Fruit fly (Drosophila melanogaster): Measurements from ENCODE around the gene CG7720.

CG7720 gene

DNA sequence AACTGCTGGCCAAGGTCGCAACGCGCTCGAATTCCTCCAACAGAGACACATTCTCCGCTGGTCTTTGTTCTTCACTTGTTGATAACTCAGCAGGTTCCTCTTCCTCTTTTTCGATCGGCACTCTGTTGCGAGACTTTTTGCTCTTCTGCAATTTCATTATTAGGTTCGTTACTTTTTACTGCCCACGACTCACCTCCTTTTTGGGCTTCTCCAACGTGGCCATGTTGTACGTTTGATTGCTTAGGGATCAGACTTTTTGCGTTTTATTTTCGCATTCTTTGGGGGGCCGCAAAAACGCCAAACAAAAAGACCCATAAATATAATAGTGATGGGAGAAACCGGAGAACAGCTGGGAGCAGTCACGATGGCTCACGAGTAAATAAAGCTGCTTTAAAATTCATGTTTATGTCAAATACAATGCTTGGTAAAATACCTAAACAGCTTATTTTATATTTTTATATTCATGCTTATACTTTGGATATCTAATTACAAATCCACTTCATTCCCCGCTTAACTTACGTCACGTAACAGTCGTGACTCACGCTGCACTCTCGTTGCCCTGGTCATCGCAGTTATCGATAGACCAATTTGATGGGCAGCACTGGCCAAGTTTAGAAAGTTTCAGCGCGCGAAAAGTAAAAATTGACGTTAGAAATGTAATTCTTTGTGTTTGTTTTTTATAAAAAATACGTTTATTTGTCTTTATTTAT, 36.3 kb downstream of the CG7720 start, which contains the start of gene Epg5 (continued):
- TF ChIP-seq CG8924 (tag; optimal IDR thresholded peaks at IDR 0.05) (no peak), bsh (GFP tag; optimal IDR thresholded peaks at IDR 0.05) (no peak), CG3407 (GFP tag; optimal IDR thresholded peaks at IDR 0.05) (no peak), scrt (GFP tag; optimal IDR thresholded peaks at IDR 0.05) (peak; percentile 65), Dip2 (GFP tag; IDR thresholded peaks at IDR 0.05) (no peak), unpg (GFP tag; optimal IDR thresholded peaks at IDR 0.05) (no peak), CG18476 (GFP tag; optimal IDR thresholded peaks at IDR 0.05) (peak; percentile 59), CG8089 (GFP tag; optimal IDR thresholded peaks at IDR 0.05) (peak; percentile 45), CG14710 (tag; optimal IDR thresholded peaks at IDR 0.05) (no peak), kay (GFP tag; optimal IDR thresholded peaks at IDR 0.05) (peak; percentile 49), crp (GFP tag; optimal IDR thresholded peaks at IDR 0.05) (peak; percentile 12 to 85), CG6813 (GFP tag; optimal IDR thresholded peaks at IDR 0.05) (no peak), chn (GFP tag; optimal IDR thresholded peaks at IDR 0.05) (peak; percentile 85), kni (GFP tag; optimal IDR thresholded peaks at IDR 0.05) (no peak), Dref (GFP tag; IDR thresholded peaks at IDR 0.05) (peak; percentile 78), Vsx1 (GFP tag; optimal IDR thresholded peaks at IDR 0.05) (no peak), NC2β (GFP tag; optimal IDR thresholded peaks at IDR 0.05) (peak; percentile 52), CG13296 (GFP tag; optimal IDR thresholded peaks at IDR 0.05) (no peak), H15 (GFP tag; IDR thresholded peaks at IDR 0.05) (no peak), pfk (GFP tag; optimal IDR thresholded peaks at IDR 0.05) (no peak), Side (GFP tag; optimal IDR thresholded peaks at IDR 0.05) (peak; percentile 59), HLH3B (GFP tag; IDR thresholded peaks at IDR 0.05) (peak; percentile 39; the same call in 1 of the 2 replicates), ro (GFP tag; IDR thresholded peaks at IDR 0.05) (no peak), CG4404 (GFP tag; IDR thresholded peaks at IDR 0.05) (peak; percentile 63), cg (GFP tag; optimal IDR thresholded peaks at IDR 0.05) (no peak), CG17802 (tag; optimal IDR thresholded peaks at IDR 0.05) (no peak), gro (GFP tag; optimal IDR thresholded peaks at IDR 0.05) (no peak), Abd-B (GFP tag; optimal IDR thresholded peaks at IDR 0.05) (peak; percentile 96), CG34422 (GFP tag; IDR thresholded peaks at IDR 0.05) (peak; percentile 83; the same call in 2 of the 3 replicates), CG10366 (GFP tag; IDR thresholded peaks at IDR 0.05) (peak; percentile 64), CG4360 (GFP tag; IDR thresholded peaks at IDR 0.05) (no peak), hth (optimal IDR thresholded peaks at IDR 0.05) (no peak), Awh (GFP tag; IDR thresholded peaks at IDR 0.05) (0 out of 2 replicates have a peak, but pooled peaks have one; percentile 33), klu (GFP tag; IDR thresholded peaks at IDR 0.05) (peak; percentile 70; the same call in 1 of the 2 replicates), Dek (tag; optimal IDR thresholded peaks at IDR 0.05) (peak; percentile 59), corto (GFP tag; optimal IDR thresholded peaks at IDR 0.05) (peak; percentile 28), slbo (GFP tag; IDR thresholded peaks at IDR 0.05) (peak; percentile 90), Rfx (GFP tag; IDR thresholded peaks at IDR 0.05) (peak; percentile 90), CG14860 (GFP tag; IDR thresholded peaks at IDR 0.05; ENCODE audit: partially characterized antibody) (peak; percentile 98), Dp (GFP tag; optimal IDR thresholded peaks at IDR 0.05) (peak; percentile 87), CG16815 (GFP tag; optimal IDR thresholded peaks at IDR 0.05) (peak; percentile 70), Mad (GFP tag; optimal IDR thresholded peaks at IDR 0.05) (peak; percentile 71), CG3726 (GFP tag; IDR thresholded peaks at IDR 0.05) (no peak), CG12104 (GFP tag; optimal IDR thresholded peaks at IDR 0.05) (peak; percentile 3), CG18011 (GFP tag; optimal IDR thresholded peaks at IDR 0.05) (peak; percentile 49), CG16863 (GFP tag; optimal IDR thresholded peaks at IDR 0.05) (peak; percentile 42), CG32532 (GFP tag; IDR thresholded peaks at IDR 0.05) (peak; percentile 81), CG7839 (tag; optimal IDR thresholded peaks at IDR 0.05) (no peak), lmd (GFP tag; IDR thresholded peaks at IDR 0.05) (peak; percentile 77)

All from whole organism, embryonic.